Fruit fly (Drosophila melanogaster) whole organism, wandering third instar larva: ENCODE measurements around the gene lush.

Source experiments
- CG9705 ChIP-seq: fragments of 200-800 bp; sonication (Bioruptor generic); optimal IDR thresholded peaks from 2 replicates; lab custom pipeline; 2018; ENCODE audit warnings: missing biosample characterization, mild to moderate bottlenecking, missing genetic modification characterization
- Hr78 ChIP-seq: fragments of >200 bp; optimal IDR thresholded peaks from 2 replicates; lab custom pipeline; 2017; ENCODE audit warnings: missing biosample characterization, missing genetic modification characterization
- foxo ChIP-seq, 2 experiments: fragments of 200-800 bp; sonication (Bioruptor generic); optimal IDR thresholded peaks; 2 replicates in 1 of 2; 3 replicates in 1 of 2; lab custom pipeline; 2016 to 2017; ENCODE audit warnings: missing biosample characterization in 2 of 2, missing genetic modification characterization in 2 of 2
- psq ChIP-seq: fragments of 200-800 bp; sonication (Bioruptor generic); optimal IDR thresholded peaks from 3 replicates; lab custom pipeline; 2017; ENCODE audit warnings: missing biosample characterization, mild to moderate bottlenecking, missing genetic modification characterization, moderate library complexity

DNA sequence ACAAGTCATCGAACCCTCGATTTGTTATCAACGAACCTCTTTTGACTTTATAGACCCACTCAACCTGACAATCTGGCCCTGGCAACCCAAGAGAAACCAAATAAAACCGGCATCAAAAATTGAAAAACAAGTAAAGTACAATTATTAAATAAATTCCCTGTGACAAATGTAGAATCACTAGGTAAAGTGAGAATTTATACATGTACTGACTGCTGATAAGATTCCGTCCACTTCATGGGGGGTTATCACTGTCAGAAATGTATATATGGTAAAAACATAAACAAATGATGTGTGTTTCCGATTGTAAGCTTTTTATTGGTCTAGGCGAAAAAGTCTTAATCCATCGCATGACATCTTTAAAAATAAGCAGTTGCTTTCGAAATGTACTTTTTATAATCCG is 42.8 kb upstream of the lush start:
- TF ChIP-seq Hr78 (GFP tag; lab: Kevin White, UChicago): no peak
- TF ChIP-seq foxo (GFP tag; optimal IDR thresholded peaks at IDR 0.05; lab: Kevin White, UChicago): no peak
- TF ChIP-seq psq: no peak
- TF ChIP-seq CG9705 (GFP tag; lab: Kevin White, UChicago): no peak
